Worm (Caenorhabditis elegans) whole organism, L1 larva: ENCODE results near the gene srz-70.

Experiments used
- ama-1 ChIP-seq: fragments of 150-350 bp; optimal IDR thresholded peaks from 2 replicates; lab custom pipeline; 2014
- ceh-63 ChIP-seq: fragments of 200-800 bp; sonication (Bioruptor generic); optimal IDR thresholded peaks from 2 replicates; lab custom pipeline; 2018; ENCODE audit warnings: mild to moderate bottlenecking, missing genetic modification characterization, missing compliant biosample characterization
- fkh-4 ChIP-seq: sonication (generic microtip); optimal IDR thresholded peaks from 2 replicates; lab custom pipeline; 2016; ENCODE audit warnings: missing compliant biosample characterization, missing genetic modification characterization, borderline replicate concordance
- jun-1 ChIP-seq: fragments of 150-350 bp; optimal IDR thresholded peaks from 2 replicates; lab custom pipeline; 2014; ENCODE audit warnings: missing biosample characterization, missing genetic modification reagents, missing genetic modification characterization
- lin-14 ChIP-seq: fragments of 200-800 bp; sonication (Bioruptor generic); optimal IDR thresholded peaks from 2 replicates; lab custom pipeline; 2018; ENCODE audit warnings: mild to moderate bottlenecking, missing genetic modification characterization, moderate library complexity, missing compliant biosample characterization
- lin-39 ChIP-seq: fragments of 150-350 bp; optimal IDR thresholded peaks from 2 replicates; lab custom pipeline; 2014; ENCODE audit warnings: missing biosample characterization, missing genetic modification reagents, missing genetic modification characterization
- mep-1 ChIP-seq: fragments of 150-350 bp; optimal IDR thresholded peaks from 2 replicates; lab custom pipeline; 2014; ENCODE audit warnings: missing biosample characterization, missing genetic modification characterization
- pqm-1 ChIP-seq: sonication (generic microtip); optimal IDR thresholded peaks from 3 replicates; lab custom pipeline; 2017; ENCODE audit warnings: missing biosample characterization, missing genetic modification characterization
- skn-1 ChIP-seq: fragments of 150-350 bp; optimal IDR thresholded peaks from 2 replicates; lab custom pipeline; 2014; ENCODE audit warnings: missing biosample characterization, missing genetic modification characterization
- sox-4 ChIP-seq: sonication (generic microtip); optimal IDR thresholded peaks from 2 replicates; lab custom pipeline; 2016; ENCODE audit warnings: missing genetic modification characterization, missing compliant biosample characterization
- unc-30 ChIP-seq: sonication (generic microtip); optimal IDR thresholded peaks from 2 replicates; lab custom pipeline; 2017; ENCODE audit warnings: missing biosample characterization, missing genetic modification characterization

ce11 chrIV:3440848-3441247 is 38.0 kb downstream of the srz-70 start, which contains the start of gene grd-10:
- TF ChIP-seq ama-1 (lab: Kevin White, UChicago) (no peak), lin-39 (no peak), ceh-63 (GFP tag; lab: Kevin White, UChicago) (no peak), mep-1 (tag; lab: Kevin White, UChicago) (no peak), lin-14 (GFP tag; lab: Kevin White, UChicago) (no peak), pqm-1 (tag; lab: Kevin White, UChicago) (no peak), jun-1 (no peak), unc-30 (tag; lab: Kevin White, UChicago) (no peak), skn-1 (tag; lab: Kevin White, UChicago) (no peak), fkh-4 (tag; lab: Kevin White, UChicago) (no peak), sox-4 (no peak)
